Fruit fly (Drosophila melanogaster): ENCODE results near the gene CIA30.

dm6 chr3R:29740078-29740477, 3.3 kb downstream of the CIA30 start:
- no peak for TF ChIP-seq bab1 (GFP tag; optimal IDR thresholded peaks at IDR 0.05)
- TF ChIP-seq cnc (optimal IDR thresholded peaks at IDR 0.05): no peak
- TF ChIP-seq CG7045 (GFP tag; optimal IDR thresholded peaks at IDR 0.05): no peak
- TF ChIP-seq CG12768 (GFP tag; optimal IDR thresholded peaks at IDR 0.05): no peak
- no peak for TF ChIP-seq CG5204 (GFP tag; optimal IDR thresholded peaks at IDR 0.05)
- TF ChIP-seq Mnt (GFP tag; optimal IDR thresholded peaks at IDR 0.05): no peak
- TF ChIP-seq CG33017 (tag; optimal IDR thresholded peaks at IDR 0.05): no peak
- no peak for TF ChIP-seq Clk (GFP tag; optimal IDR thresholded peaks at IDR 0.05)
- TF ChIP-seq ovo (GFP tag; optimal IDR thresholded peaks at IDR 0.05): no peak
